Worm (Caenorhabditis elegans) whole organism, L4 larva: ENCODE measurements around the gene mtch-1.

Experiments
- ceh-28 ChIP-seq: fragments of 150-350 bp; optimal IDR thresholded peaks from 2 replicates; lab custom pipeline; 2014; ENCODE audit warnings: missing biosample characterization, missing genetic modification reagents, missing genetic modification characterization
- fos-1 ChIP-seq: fragments of 150-350 bp; optimal IDR thresholded peaks from 2 replicates; lab custom pipeline; 2014; ENCODE audit warnings: missing biosample characterization, missing genetic modification characterization
- lin-15B ChIP-seq: fragments of 150-350 bp; sonication (generic microtip); optimal IDR thresholded peaks from 3 replicates; lab custom pipeline; 2014; ENCODE audit warnings: missing biosample characterization, missing genetic modification characterization
- lin-39 ChIP-seq: fragments of 150-350 bp; optimal IDR thresholded peaks from 2 replicates; lab custom pipeline; 2014; ENCODE audit warnings: missing biosample characterization, missing genetic modification reagents, missing genetic modification characterization
- nhr-6 ChIP-seq: fragments of 150-350 bp; optimal IDR thresholded peaks from 2 replicates; lab custom pipeline; 2014; ENCODE audit warnings: missing biosample characterization, missing genetic modification characterization
- nhr-76 ChIP-seq: fragments of 150-350 bp; optimal IDR thresholded peaks from 2 replicates; lab custom pipeline; 2014; ENCODE audit warnings: missing biosample characterization, missing genetic modification characterization
- nhr-77 ChIP-seq: fragments of 150-350 bp; optimal IDR thresholded peaks from 2 replicates; lab custom pipeline; 2014; ENCODE audit warnings: missing biosample characterization, missing genetic modification characterization
- skn-1 ChIP-seq: fragments of 150-350 bp; optimal IDR thresholded peaks from 2 replicates; lab custom pipeline; 2014; ENCODE audit warnings: missing biosample characterization, missing genetic modification characterization
- tag-97 ChIP-seq: fragments of 200-800 bp; sonication (Bioruptor generic); IDR thresholded peaks from 2 replicates; pipeline ENCODE4 v1.3.6; 2022; ENCODE audit warnings: missing genetic modification characterization, missing compliant biosample characterization
- unc-39 ChIP-seq: sonication (generic microtip); optimal IDR thresholded peaks from 2 replicates; lab custom pipeline; 2017; ENCODE audit warnings: missing biosample characterization, missing genetic modification characterization
- unc-62 ChIP-seq, 3 experiments: fragments of 150-350 bp in 1 of 3; sonication (generic microtip); optimal IDR thresholded peaks in 2 of 3; peaks in 1 of 3; 1 replicate in 1 of 3; 2 replicates in 2 of 3; lab custom pipeline; 2014 to 2017; ENCODE audit warnings: missing biosample characterization in 3 of 3, missing genetic modification characterization in 3 of 3, missing genetic modification reagents in 3 of 3, missing genotype in 1 of 3
- vab-7 ChIP-seq: fragments of 200-800 bp; sonication (Bioruptor generic); IDR thresholded peaks from 2 replicates; pipeline ENCODE4 v1.3.6; 2022; ENCODE audit warnings: missing genetic modification reagents, missing genetic modification characterization, missing compliant biosample characterization

DNA sequence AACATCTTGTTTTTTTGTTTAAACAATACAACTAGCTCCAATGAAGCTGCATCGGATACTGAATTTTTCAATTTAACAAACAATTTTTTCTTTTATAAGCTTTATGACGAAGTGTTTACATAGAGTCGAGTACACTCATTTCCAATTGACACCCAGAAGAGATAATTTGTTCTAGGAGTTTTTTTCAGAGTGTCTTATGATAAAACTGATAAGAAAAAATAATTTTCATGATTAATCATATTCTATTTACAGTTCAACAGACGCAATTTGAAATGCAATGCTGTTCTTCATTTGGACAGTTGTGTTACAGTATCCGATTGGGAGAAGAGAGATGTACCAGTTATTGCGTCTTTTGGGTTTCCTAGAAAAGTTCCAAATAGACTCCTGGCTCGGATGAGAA lies 8.0 kb upstream of the mtch-1 start:
- TF ChIP-seq unc-39 (tag; lab: Kevin White, UChicago): no peak
- no peak for TF ChIP-seq unc-62 (GFP tag; optimal IDR thresholded peaks at IDR 0.05 in 1 of 2; lab: Kevin White, UChicago)
- no peak for TF ChIP-seq unc-62 (tag; optimal IDR thresholded peaks at IDR 0.05; lab: Kevin White, UChicago)
- no peak for TF ChIP-seq ceh-28
- TF ChIP-seq skn-1 (tag; lab: Kevin White, UChicago): no peak
- no peak for TF ChIP-seq nhr-6 (tag; lab: Kevin White, UChicago)
- TF ChIP-seq lin-15B (tag; lab: Kevin White, UChicago): no peak
- TF ChIP-seq nhr-76: no peak
- TF ChIP-seq vab-7 (GFP tag; lab: Robert Waterston, UW): no peak
- no peak for TF ChIP-seq tag-97
- no peak for TF ChIP-seq lin-39
- no peak for TF ChIP-seq fos-1 (tag; lab: Kevin White, UChicago)
- no peak for TF ChIP-seq nhr-77 (tag; lab: Kevin White, UChicago)
